Worm (Caenorhabditis elegans) whole organism, L1 larva: ENCODE data around the gene C30G7.5.

ENCODE experiments used
- C16A3.4 ChIP-seq: fragments of 150-350 bp; optimal IDR thresholded peaks from 2 replicates; lab custom pipeline; 2014; ENCODE audit warnings: missing biosample characterization, missing genetic modification characterization
- F16B12.6 ChIP-seq: fragments of 150-350 bp; optimal IDR thresholded peaks from 2 replicates; lab custom pipeline; 2014; ENCODE audit warnings: missing biosample characterization, missing genetic modification characterization
- Y116A8C.19 ChIP-seq: sonication (generic microtip); optimal IDR thresholded peaks from 2 replicates; lab custom pipeline; 2016; ENCODE audit warnings: missing compliant biosample characterization, missing genetic modification characterization, borderline replicate concordance
- alr-1 ChIP-seq: fragments of 200-800 bp; sonication (Bioruptor generic); optimal IDR thresholded peaks from 2 replicates; lab custom pipeline; 2018; ENCODE audit warnings: borderline replicate concordance, mild to moderate bottlenecking, missing genetic modification characterization, missing compliant biosample characterization
- ama-1 ChIP-seq: fragments of 150-350 bp; optimal IDR thresholded peaks from 2 replicates; lab custom pipeline; 2014
- blmp-1 ChIP-seq: fragments of 150-350 bp; optimal IDR thresholded peaks from 2 replicates; lab custom pipeline; 2014; ENCODE audit warnings: missing biosample characterization, missing genetic modification characterization
- ceh-63 ChIP-seq: fragments of 200-800 bp; sonication (Bioruptor generic); optimal IDR thresholded peaks from 2 replicates; lab custom pipeline; 2018; ENCODE audit warnings: mild to moderate bottlenecking, missing genetic modification characterization, missing compliant biosample characterization
- ceh-8 ChIP-seq: fragments of 200-800 bp; sonication (Bioruptor generic); optimal IDR thresholded peaks from 2 replicates; lab custom pipeline; 2018; ENCODE audit warnings: mild to moderate bottlenecking, missing genetic modification characterization, moderate library complexity, missing compliant biosample characterization
- ceh-90 ChIP-seq: sonication (generic microtip); optimal IDR thresholded peaks from 2 replicates; lab custom pipeline; 2016; ENCODE audit warnings: missing genetic modification characterization, missing compliant biosample characterization
- ces-1 ChIP-seq: fragments of 150-350 bp; optimal IDR thresholded peaks from 2 replicates; lab custom pipeline; 2014; ENCODE audit warnings: missing biosample characterization, missing genetic modification reagents, missing genetic modification characterization
- efl-1 ChIP-seq, 4 experiments: fragments of 150-350 bp; optimal IDR thresholded peaks in 3 of 4; peaks in 1 of 4; 1 replicate in 1 of 4; 2 replicates in 3 of 4; lab custom pipeline; 2014; ENCODE audit warnings: missing biosample characterization in 2 of 4, missing genetic modification characterization in 2 of 4, missing genetic modification reagents in 2 of 4
- efl-3 ChIP-seq: fragments of 200-800 bp; sonication (Bioruptor generic); optimal IDR thresholded peaks from 2 replicates; lab custom pipeline; 2018; ENCODE audit warnings: mild to moderate bottlenecking, missing genetic modification characterization, missing compliant biosample characterization
- egl-13 ChIP-seq: sonication (generic microtip); optimal IDR thresholded peaks from 2 replicates; lab custom pipeline; 2016; ENCODE audit warnings: missing genotype, missing genetic modification reagents, missing genetic modification characterization, missing compliant biosample characterization
- egl-27 ChIP-seq, 2 experiments: fragments of 150-350 bp in 1 of 2; sonication (generic microtip); optimal IDR thresholded peaks; 3 replicates each; lab custom pipeline; 2017 to 2018; ENCODE audit warnings: missing biosample characterization in 2 of 2, missing genetic modification characterization in 2 of 2, missing genetic modification reagents in 2 of 2
- elt-2 ChIP-seq: sonication (generic microtip); optimal IDR thresholded peaks from 2 replicates; lab custom pipeline; 2016; ENCODE audit warnings: missing genetic modification characterization, mild to moderate bottlenecking, inconsistent platforms, missing compliant biosample characterization, missing genetic modification reagents
- elt-3 ChIP-seq, 6 experiments: fragments of 150-350 bp in 1 of 6; sonication (generic microtip); optimal IDR thresholded peaks; 2 replicates each; lab custom pipeline; 2017 to 2018; ENCODE audit warnings: missing biosample characterization in 6 of 6, missing genetic modification characterization in 6 of 6, inconsistent platforms in 1 of 6
- fkh-8 ChIP-seq: sonication (generic microtip); optimal IDR thresholded peaks from 2 replicates; lab custom pipeline; 2016; ENCODE audit warnings: mild to moderate bottlenecking, missing genetic modification characterization, missing compliant biosample characterization
- fos-1 ChIP-seq: fragments of 150-350 bp; optimal IDR thresholded peaks from 2 replicates; lab custom pipeline; 2014; ENCODE audit warnings: missing biosample characterization, missing genetic modification characterization
- grh-1 ChIP-seq: fragments of 200-800 bp; sonication (Bioruptor generic); IDR thresholded peaks from 2 replicates; pipeline ENCODE4 v1.3.6; 2022; ENCODE audit warnings: missing genetic modification reagents, missing genetic modification characterization, missing compliant biosample characterization
- hlh-17 ChIP-seq: fragments of 200-800 bp; sonication (Bioruptor generic); optimal IDR thresholded peaks from 2 replicates; lab custom pipeline; 2018; ENCODE audit warnings: missing genetic modification characterization, mild to moderate bottlenecking, missing compliant biosample characterization, moderate library complexity, borderline replicate concordance
- hlh-4 ChIP-seq: sonication (generic microtip); optimal IDR thresholded peaks from 2 replicates; lab custom pipeline; 2016; ENCODE audit warnings: mild to moderate bottlenecking, missing genetic modification characterization, missing compliant biosample characterization
- jun-1 ChIP-seq: fragments of 150-350 bp; optimal IDR thresholded peaks from 2 replicates; lab custom pipeline; 2014; ENCODE audit warnings: missing biosample characterization, missing genetic modification reagents, missing genetic modification characterization
- lin-13 ChIP-seq: fragments of 150-350 bp; optimal IDR thresholded peaks from 2 replicates; lab custom pipeline; 2014; ENCODE audit warnings: missing biosample characterization, missing genetic modification reagents, missing genetic modification characterization
- lin-14 ChIP-seq: fragments of 200-800 bp; sonication (Bioruptor generic); optimal IDR thresholded peaks from 2 replicates; lab custom pipeline; 2018; ENCODE audit warnings: mild to moderate bottlenecking, missing genetic modification characterization, moderate library complexity, missing compliant biosample characterization
- lin-15B ChIP-seq: fragments of 150-350 bp; sonication (generic microtip); optimal IDR thresholded peaks from 3 replicates; lab custom pipeline; 2014; ENCODE audit warnings: missing biosample characterization, missing genetic modification characterization
- lin-39 ChIP-seq: fragments of 150-350 bp; optimal IDR thresholded peaks from 2 replicates; lab custom pipeline; 2014; ENCODE audit warnings: missing biosample characterization, missing genetic modification reagents, missing genetic modification characterization
- lir-3 ChIP-seq: sonication (generic microtip); optimal IDR thresholded peaks from 2 replicates; lab custom pipeline; 2016; ENCODE audit warnings: mild to moderate bottlenecking, missing genetic modification characterization, moderate library complexity, missing compliant biosample characterization; ENCODE audit not compliant: poor library complexity
- lsy-2 ChIP-seq, 2 experiments: fragments of 150-350 bp; optimal IDR thresholded peaks; 2 replicates each; lab custom pipeline; 2014; ENCODE audit warnings: missing biosample characterization in 2 of 2, missing genetic modification characterization in 2 of 2
- mab-9 ChIP-seq: fragments of 200-800 bp; sonication (Bioruptor generic); IDR thresholded peaks from 2 replicates; pipeline ENCODE4 v1.3.6; 2022; ENCODE audit warnings: missing genetic modification reagents, missing genetic modification characterization, missing compliant biosample characterization
- mdl-1 ChIP-seq, 2 experiments: fragments of 150-350 bp; optimal IDR thresholded peaks; 2 replicates each; lab custom pipeline; 2014 to 2017; ENCODE audit warnings: missing biosample characterization in 2 of 2, missing genetic modification characterization in 2 of 2, inconsistent platforms in 1 of 2
- nhr-11 ChIP-seq: fragments of 150-350 bp; optimal IDR thresholded peaks from 2 replicates; lab custom pipeline; 2014; ENCODE audit warnings: missing biosample characterization, missing genetic modification characterization
- nhr-12 ChIP-seq: sonication (generic microtip); optimal IDR thresholded peaks from 2 replicates; lab custom pipeline; 2017; ENCODE audit warnings: missing biosample characterization, missing genetic modification characterization
- nhr-237 ChIP-seq: fragments of 150-350 bp; optimal IDR thresholded peaks from 2 replicates; lab custom pipeline; 2014; ENCODE audit warnings: missing biosample characterization, missing genetic modification characterization
- nhr-28 ChIP-seq: fragments of 150-350 bp; optimal IDR thresholded peaks from 2 replicates; lab custom pipeline; 2014; ENCODE audit warnings: missing biosample characterization, missing genetic modification characterization
- nhr-47 ChIP-seq: sonication (generic microtip); optimal IDR thresholded peaks from 2 replicates; lab custom pipeline; 2016; ENCODE audit warnings: mild to moderate bottlenecking, missing genetic modification characterization, moderate library complexity, missing compliant biosample characterization
- nhr-71 ChIP-seq: sonication (generic microtip); optimal IDR thresholded peaks from 2 replicates; lab custom pipeline; 2016; ENCODE audit warnings: mild to moderate bottlenecking, missing genetic modification characterization, moderate library complexity, missing compliant biosample characterization
- nhr-84 ChIP-seq: sonication (generic microtip); optimal IDR thresholded peaks from 2 replicates; lab custom pipeline; 2017; ENCODE audit warnings: missing biosample characterization, missing genetic modification characterization
- pax-3 ChIP-seq: fragments of 200-800 bp; sonication (Bioruptor generic); optimal IDR thresholded peaks from 2 replicates; lab custom pipeline; 2018; ENCODE audit warnings: mild to moderate bottlenecking, missing genetic modification characterization, moderate library complexity, missing compliant biosample characterization
- pqm-1 ChIP-seq: sonication (generic microtip); optimal IDR thresholded peaks from 3 replicates; lab custom pipeline; 2017; ENCODE audit warnings: missing biosample characterization, missing genetic modification characterization
- snu-23 ChIP-seq: sonication (generic microtip); optimal IDR thresholded peaks from 2 replicates; lab custom pipeline; 2016; ENCODE audit warnings: missing genetic modification characterization, missing compliant biosample characterization
- sptf-1 ChIP-seq: fragments of 150-350 bp; optimal IDR thresholded peaks from 2 replicates; lab custom pipeline; 2014; ENCODE audit warnings: missing biosample characterization, missing genetic modification characterization
- tbx-2 ChIP-seq: sonication (generic microtip); optimal IDR thresholded peaks from 2 replicates; lab custom pipeline; 2016; ENCODE audit warnings: missing genetic modification characterization, missing compliant biosample characterization
- tlp-1 ChIP-seq: fragments of 150-350 bp; optimal IDR thresholded peaks from 2 replicates; lab custom pipeline; 2014; ENCODE audit warnings: missing biosample characterization, missing genetic modification characterization
- unc-130 ChIP-seq: fragments of 150-350 bp; optimal IDR thresholded peaks from 2 replicates; lab custom pipeline; 2017; ENCODE audit warnings: missing biosample characterization, missing genetic modification characterization, inconsistent platforms
- unc-86 ChIP-seq: sonication (generic microtip); optimal IDR thresholded peaks from 2 replicates; lab custom pipeline; 2016; ENCODE audit warnings: missing genetic modification characterization, missing compliant biosample characterization
- unc-98 ChIP-seq: fragments of 200-800 bp; sonication (Bioruptor generic); IDR thresholded peaks from 2 replicates; pipeline ENCODE4 v1.3.6; 2022; ENCODE audit warnings: missing genetic modification characterization, missing compliant biosample characterization
- zag-1 ChIP-seq: fragments of 150-350 bp; optimal IDR thresholded peaks from 2 replicates; lab custom pipeline; 2014; ENCODE audit warnings: missing biosample characterization, missing genetic modification characterization
- zip-4 ChIP-seq: fragments of 200-800 bp; sonication (Bioruptor generic); optimal IDR thresholded peaks from 2 replicates; lab custom pipeline; 2018; ENCODE audit warnings: mild to moderate bottlenecking, missing genetic modification characterization, moderate library complexity, missing compliant biosample characterization
- ztf-11 ChIP-seq, 2 experiments: sonication (generic microtip); optimal IDR thresholded peaks; 2 replicates each; lab custom pipeline; 2016 to 2017; ENCODE audit warnings: missing genetic modification characterization in 2 of 2, missing biosample characterization in 1 of 2, missing compliant biosample characterization in 1 of 2

The C30G7.5 gene

ce11 chrV:14954633-14955032 is at the start of gene C30G7.5:
Gene C30G7.5 (minus strand): TSS chrV:14954733.
- TF ChIP-seq efl-3 (GFP tag; lab: Kevin White, UChicago) (no peak), unc-86 (no peak), mdl-1 (tag; optimal IDR thresholded peaks at IDR 0.05; lab: Kevin White, UChicago) (no peak), pax-3 (tag; lab: Kevin White, UChicago) (no peak), blmp-1 (tag; lab: Kevin White, UChicago) (no peak), F16B12.6 (tag; lab: Kevin White, UChicago) (no peak), lin-15B (tag; lab: Kevin White, UChicago) (no peak), fos-1 (tag; lab: Kevin White, UChicago) (no peak), nhr-71 (tag; lab: Kevin White, UChicago) (no peak)

- TF ChIP-seq elt-2 (tag; lab: Kevin White, UChicago) (peak; percentile 68), nhr-11 (tag; lab: Kevin White, UChicago) (peak; percentile 55), hlh-4 (tag; lab: Kevin White, UChicago) (no peak), pqm-1 (tag; lab: Kevin White, UChicago) (no peak), fkh-8 (tag; lab: Kevin White, UChicago) (peak; percentile 98), egl-13 (tag; lab: Kevin White, UChicago) (peak; percentile 86), alr-1 (tag; lab: Kevin White, UChicago) (no peak), nhr-237 (peak; percentile 53), ama-1 (lab: Kevin White, UChicago) (peak; percentile 6), ces-1 (GFP tag; lab: Kevin White, UChicago) (no peak), ceh-90 (tag; lab: Kevin White, UChicago) (peak; percentile 74), lin-39 (tag; lab: Kevin White, UChicago) (peak; percentile 59), nhr-47 (tag; lab: Kevin White, UChicago) (peak; percentile 96), lin-14 (GFP tag; lab: Kevin White, UChicago) (peak; percentile 94), lsy-2 (tag; optimal IDR thresholded peaks at IDR 0.05; lab: Kevin White, UChicago) (peak; percentile 95 to 98), fos-1 (tag; lab: Kevin White, UChicago) (peak; percentile 79), zip-4 (GFP tag; lab: Kevin White, UChicago) (peak; percentile 67), hlh-17 (GFP tag; lab: Kevin White, UChicago) (no peak), pax-3 (tag; lab: Kevin White, UChicago) (peak; percentile 99), nhr-28 (tag; lab: Kevin White, UChicago) (no peak), tlp-1 (tag; lab: Kevin White, UChicago) (no peak), nhr-84 (tag; lab: Kevin White, UChicago) (no peak), lin-15B (tag; lab: Kevin White, UChicago) (peak; percentile 96), jun-1 (peak; percentile 87), mdl-1 (tag; optimal IDR thresholded peaks at IDR 0.05; lab: Kevin White, UChicago) (peak in 1 of 2 experiments; percentile 81), ztf-11 (tag; optimal IDR thresholded peaks at IDR 0.05; lab: Kevin White, UChicago) (peak in 1 of 2 experiments; percentile 92), grh-1 (GFP tag; lab: Robert Waterston, UW) (peak; percentile 79), sptf-1 (tag; lab: Kevin White, UChicago) (no peak), unc-130 (tag; lab: Kevin White, UChicago) (peak; percentile 90), elt-3 (tag; optimal IDR thresholded peaks at IDR 0.05; lab: Kevin White, UChicago) (peak in 4 of 6 experiments; percentile 45 to 85 (median 66)), egl-27 (tag; optimal IDR thresholded peaks at IDR 0.05; lab: Kevin White, UChicago) (peak in 1 of 2 experiments; percentile 45), C16A3.4 (tag; lab: Kevin White, UChicago) (peak; percentile 96), efl-1 (optimal IDR thresholded peaks at IDR 0.05; lab: Kevin White, UChicago) (peak; percentile 91 to 95), efl-1 (GFP tag; optimal IDR thresholded peaks at IDR 0.05 in 1 of 2; lab: Kevin White, UChicago) (peak; percentile 84 to 98), Y116A8C.19 (tag; lab: Kevin White, UChicago) (peak; percentile 40), ceh-8 (GFP tag; lab: Kevin White, UChicago) (peak; percentile 82), zag-1 (tag; lab: Kevin White, UChicago) (peak; percentile 21), lin-13 (GFP tag; lab: Kevin White, UChicago) (peak; percentile 88), nhr-12 (tag; lab: Kevin White, UChicago) (no peak), tbx-2 (peak; percentile 93), snu-23 (GFP tag; lab: Kevin White, UChicago) (peak; percentile 97), ceh-63 (GFP tag; lab: Kevin White, UChicago) (peak; percentile 78), mab-9 (peak; percentile 82), unc-98 (GFP tag; lab: Robert Waterston, UW) (peak; percentile 70), lir-3 (tag; lab: Kevin White, UChicago) (peak; percentile 86)
These were observed 47.7 kb upstream of the C30G7.5 start, which contains the start of the genes fib-1 and mut-15 for ce11 chrV:15002184-15002690. Gene fib-1 (minus strand): TSS chrV:15002223. Gene mut-15 (plus strand): TSS chrV:15002543.
